Worm (Caenorhabditis elegans): ENCODE results near the gene R13H4.5.
A peak's percentile ranks its signal among the peaks of the same experiment; 100 is the strongest.

Gene R13H4.5

ce11 chrV:11844828-11845227 is 15.6 kb upstream of the R13H4.5 start (continued):
- TF ChIP-seq nhr-41 (GFP tag; IDR thresholded peaks at IDR 0.05) = no peak
- no peak for TF ChIP-seq nhr-102 (tag; optimal IDR thresholded peaks at IDR 0.05)
- peak; percentile 52 for TF ChIP-seq mep-1 (tag; optimal IDR thresholded peaks at IDR 0.05)
- peak; percentile 61 for TF ChIP-seq hmg-1.1 (GFP tag; IDR thresholded peaks at IDR 0.05)
- TF ChIP-seq dmd-9 (GFP tag; IDR thresholded peaks at IDR 0.05) = no peak
- no peak for TF ChIP-seq ceh-20 (GFP tag; IDR thresholded peaks at IDR 0.05)
- no peak for TF ChIP-seq tra-1 (GFP tag; IDR thresholded peaks at IDR 0.05)
- no peak for TF ChIP-seq ceh-62 (tag; optimal IDR thresholded peaks at IDR 0.05)
- TF ChIP-seq zag-1 (tag; optimal IDR thresholded peaks at IDR 0.05) = no peak
- TF ChIP-seq hlh-11 (tag; optimal IDR thresholded peaks at IDR 0.05) = peak; percentile 72
- TF ChIP-seq zip-11 (GFP tag; IDR thresholded peaks at IDR 0.05) = no peak
- TF ChIP-seq nhr-25 (tag; optimal IDR thresholded peaks at IDR 0.05; ENCODE audit: borderline replicate concordance, insufficient read depth) = no peak
- no peak for TF ChIP-seq mdt-29 (GFP tag; IDR thresholded peaks at IDR 0.05)
- no peak for TF ChIP-seq ceh-28 (tag; optimal IDR thresholded peaks at IDR 0.05)
- TF ChIP-seq unc-39 (tag; optimal IDR thresholded peaks at IDR 0.05) = no peak
- TF ChIP-seq egl-43 (GFP tag; IDR thresholded peaks at IDR 0.05) = peak; percentile 77
- TF ChIP-seq daf-19 (GFP tag; conservative IDR thresholded peaks at IDR 0.05) = no peak

ce11 chrV:11845492-11845891 is 15.0 kb upstream of the R13H4.5 start, which contains the start of gene hmp-1:
Gene hmp-1, plus strand, starts transcription at chrV:11845871.
- TF ChIP-seq aha-1 (tag) (peak; percentile 9), tag-97 (GFP tag; IDR thresholded peaks at IDR 0.05) (no peak)

- no peak for TF ChIP-seq dmd-8 (GFP tag; IDR thresholded peaks at IDR 0.05)
- TF ChIP-seq zfp-3 (GFP tag; conservative IDR thresholded peaks at IDR 0.05) = no peak
- TF ChIP-seq ceh-32 (tag; optimal IDR thresholded peaks at IDR 0.05; ENCODE audit: poor library complexity) = no peak
- TF ChIP-seq nhr-76 (tag; optimal IDR thresholded peaks at IDR 0.05) = no peak
- TF ChIP-seq dpl-1 (GFP tag; optimal IDR thresholded peaks at IDR 0.05) = no peak
- TF ChIP-seq egl-43 (GFP tag; IDR thresholded peaks at IDR 0.05) = no peak
- no peak for TF ChIP-seq ztf-11 (tag; optimal IDR thresholded peaks at IDR 0.05)
- no peak for TF ChIP-seq D1046.2 (GFP tag; IDR thresholded peaks at IDR 0.05)
- TF ChIP-seq cey-2 (tag; optimal IDR thresholded peaks at IDR 0.05; ENCODE audit: borderline replicate concordance, insufficient read depth) = no peak
- TF ChIP-seq pha-4 (GFP tag; IDR thresholded peaks at IDR 0.05) = no peak
- TF ChIP-seq pha-4 (tag; optimal IDR thresholded peaks at IDR 0.05) = peak; percentile 50
- TF ChIP-seq snpc-4 (tag; optimal IDR thresholded peaks at IDR 0.05) = no peak
- no peak for TF ChIP-seq lin-15B (tag; optimal IDR thresholded peaks at IDR 0.05)
- peak in 1 of 2 experiments; percentile 86 for TF ChIP-seq unc-62 (GFP tag; optimal IDR thresholded peaks at IDR 0.05 in 1 of 2)
- no peak for TF ChIP-seq unc-62 (tag; optimal IDR thresholded peaks at IDR 0.05)
Observed at ce11 chrV:11846969-11847368, 13.5 kb upstream of the R13H4.5 start.

- no peak for TF ChIP-seq lin-15B (tag; optimal IDR thresholded peaks at IDR 0.05)
- TF ChIP-seq pqm-1 (tag; optimal IDR thresholded peaks at IDR 0.05) = peak; percentile 10
- peak; percentile 59 for TF ChIP-seq hlh-30 (tag; optimal IDR thresholded peaks at IDR 0.05; ENCODE audit: insufficient read depth)
- TF ChIP-seq ceh-32 (tag; optimal IDR thresholded peaks at IDR 0.05; ENCODE audit: poor library complexity) = no peak
- TF ChIP-seq rbr-2 (tag; optimal IDR thresholded peaks at IDR 0.05) = no peak
- TF ChIP-seq F44E2.7 (GFP tag; IDR thresholded peaks at IDR 0.05) = no peak
- peak; percentile 31 for TF ChIP-seq dve-1 (tag; optimal IDR thresholded peaks at IDR 0.05; ENCODE audit: insufficient read depth)
- no peak for TF ChIP-seq ceh-82 (tag; optimal IDR thresholded peaks at IDR 0.05)
- TF ChIP-seq nhr-41 (GFP tag; IDR thresholded peaks at IDR 0.05) = no peak
- TF ChIP-seq dmd-6 (GFP tag; IDR thresholded peaks at IDR 0.05) = peak; percentile 36
- no peak for TF ChIP-seq nhr-77 (tag; optimal IDR thresholded peaks at IDR 0.05)
- no peak for TF ChIP-seq mxl-3 (GFP tag; optimal IDR thresholded peaks at IDR 0.05)
- TF ChIP-seq zip-11 (GFP tag; IDR thresholded peaks at IDR 0.05) = no peak
- peak; percentile 32 for TF ChIP-seq hlh-11 (tag; optimal IDR thresholded peaks at IDR 0.05)
- TF ChIP-seq Y105C5A.15 (GFP tag; IDR thresholded peaks at IDR 0.05) = no peak
- no peak for TF ChIP-seq daf-16 (GFP tag; optimal IDR thresholded peaks at IDR 0.05)
- peak; percentile 59 for TF ChIP-seq daf-16 (tag; optimal IDR thresholded peaks at IDR 0.05)
- no peak for TF ChIP-seq tag-97 (GFP tag; IDR thresholded peaks at IDR 0.05)
Observed at ce11 chrV:11849408-11849807, 11.1 kb upstream of the R13H4.5 start.

Measured in whole organism, L4 larva.